Worm (Caenorhabditis elegans) whole organism, late embryonic: ENCODE data around the gene srt-32.

Experiments
- C08G9.2 ChIP-seq: sonication (generic microtip); optimal IDR thresholded peaks from 2 replicates; lab custom pipeline; 2016; ENCODE audit warnings: mild to moderate bottlenecking, missing genetic modification characterization, moderate library complexity, missing compliant biosample characterization
- F13H6.1 ChIP-seq: sonication (generic microtip); optimal IDR thresholded peaks from 2 replicates; lab custom pipeline; 2016; ENCODE audit warnings: missing genetic modification characterization, missing compliant biosample characterization
- K02D7.2 ChIP-seq: sonication (generic microtip); optimal IDR thresholded peaks from 2 replicates; lab custom pipeline; 2017; ENCODE audit warnings: mild to moderate bottlenecking, missing genetic modification characterization, missing compliant biosample characterization
- T23F11.4 ChIP-seq: fragments of 200-800 bp; sonication (Bioruptor generic); optimal IDR thresholded peaks from 2 replicates; lab custom pipeline; 2018; ENCODE audit warnings: mild to moderate bottlenecking, missing genetic modification characterization, missing compliant biosample characterization
- Y22D7AL.16 ChIP-seq: sonication (generic microtip); optimal IDR thresholded peaks from 2 replicates; lab custom pipeline; 2016; ENCODE audit warnings: missing genetic modification characterization, missing compliant biosample characterization
- ama-1 ChIP-seq: fragments of 150-350 bp; optimal IDR thresholded peaks from 2 replicates; lab custom pipeline; 2014
- ceh-14 ChIP-seq: sonication (generic microtip); optimal IDR thresholded peaks from 2 replicates; lab custom pipeline; 2016; ENCODE audit warnings: missing genotype, missing genetic modification characterization, missing compliant biosample characterization
- ceh-18 ChIP-seq: sonication (generic microtip); optimal IDR thresholded peaks from 2 replicates; lab custom pipeline; 2016; ENCODE audit warnings: missing genetic modification characterization, missing compliant biosample characterization
- ceh-19 ChIP-seq: fragments of 200-800 bp; sonication (Bioruptor generic); optimal IDR thresholded peaks from 2 replicates; lab custom pipeline; 2018; ENCODE audit warnings: mild to moderate bottlenecking, missing genetic modification characterization, missing compliant biosample characterization
- ceh-2 ChIP-seq: sonication (generic microtip); optimal IDR thresholded peaks from 2 replicates; lab custom pipeline; 2016; ENCODE audit warnings: missing genotype, missing genetic modification characterization, missing compliant biosample characterization
- ceh-22 ChIP-seq: sonication (generic microtip); optimal IDR thresholded peaks from 2 replicates; lab custom pipeline; 2017; ENCODE audit warnings: missing biosample characterization, missing genetic modification characterization
- ceh-24 ChIP-seq: sonication (generic microtip); optimal IDR thresholded peaks from 2 replicates; lab custom pipeline; 2016; ENCODE audit warnings: mild to moderate bottlenecking, missing genetic modification characterization, missing compliant biosample characterization
- ceh-30 ChIP-seq: fragments of 150-350 bp; optimal IDR thresholded peaks from 2 replicates; lab custom pipeline; 2014; ENCODE audit warnings: missing biosample characterization, missing genetic modification characterization
- ceh-31 ChIP-seq: sonication (generic microtip); optimal IDR thresholded peaks from 2 replicates; lab custom pipeline; 2016; ENCODE audit warnings: missing genetic modification characterization, missing compliant biosample characterization
- ceh-45 ChIP-seq: fragments of 200-800 bp; sonication (Bioruptor generic); IDR thresholded peaks from 2 replicates; pipeline ENCODE4 v1.3.6; 2022; ENCODE audit warnings: missing genetic modification reagents, missing genetic modification characterization, missing compliant biosample characterization
- ceh-48 ChIP-seq: sonication (generic microtip); optimal IDR thresholded peaks from 2 replicates; lab custom pipeline; 2016; ENCODE audit warnings: missing genetic modification characterization, inconsistent platforms, missing compliant biosample characterization
- ceh-6 ChIP-seq: fragments of 200-800 bp; sonication (Bioruptor generic); optimal IDR thresholded peaks from 2 replicates; lab custom pipeline; 2018; ENCODE audit warnings: mild to moderate bottlenecking, missing genetic modification characterization, missing compliant biosample characterization
- che-1 ChIP-seq: sonication (generic microtip); optimal IDR thresholded peaks from 2 replicates; lab custom pipeline; 2016; ENCODE audit warnings: mild to moderate bottlenecking, missing genetic modification characterization, missing compliant biosample characterization
- dmd-4 ChIP-seq: sonication (generic microtip); optimal IDR thresholded peaks from 2 replicates; lab custom pipeline; 2016; ENCODE audit warnings: borderline replicate concordance, missing genetic modification characterization, missing compliant biosample characterization
- ets-4 ChIP-seq: sonication (generic microtip); optimal IDR thresholded peaks from 2 replicates; lab custom pipeline; 2016; ENCODE audit warnings: missing genetic modification characterization, missing compliant biosample characterization
- eyg-1 ChIP-seq: sonication (generic microtip); optimal IDR thresholded peaks from 2 replicates; lab custom pipeline; 2016; ENCODE audit warnings: missing genotype, missing genetic modification characterization, missing compliant biosample characterization
- fkh-10 ChIP-seq: fragments of 150-350 bp; optimal IDR thresholded peaks from 2 replicates; lab custom pipeline; 2014; ENCODE audit warnings: missing biosample characterization, missing genetic modification reagents, missing genetic modification characterization
- fkh-6 ChIP-seq: sonication (generic microtip); optimal IDR thresholded peaks from 2 replicates; lab custom pipeline; 2016; ENCODE audit warnings: missing genetic modification characterization, missing compliant biosample characterization
- gmeb-2 ChIP-seq: sonication (generic microtip); optimal IDR thresholded peaks from 2 replicates; lab custom pipeline; 2016; ENCODE audit warnings: missing genetic modification characterization, inconsistent platforms, missing compliant biosample characterization
- hlh-13 ChIP-seq: fragments of 200-800 bp; sonication (Bioruptor generic); optimal IDR thresholded peaks from 2 replicates; lab custom pipeline; 2018; ENCODE audit warnings: mild to moderate bottlenecking, missing genetic modification characterization, missing compliant biosample characterization
- hlh-30 ChIP-seq: sonication (generic microtip); optimal IDR thresholded peaks from 2 replicates; lab custom pipeline; 2017; ENCODE audit warnings: antibody characterized with exemption, missing genetic modification characterization, missing compliant biosample characterization; ENCODE audit not compliant: insufficient read depth
- hlh-8 ChIP-seq: sonication (generic microtip); optimal IDR thresholded peaks from 2 replicates; lab custom pipeline; 2016; ENCODE audit warnings: missing genotype, missing genetic modification characterization, missing compliant biosample characterization
- mec-3 ChIP-seq: sonication (generic microtip); optimal IDR thresholded peaks from 2 replicates; lab custom pipeline; 2016; ENCODE audit warnings: borderline replicate concordance, missing genetic modification characterization, missing compliant biosample characterization
- nfya-1 ChIP-seq: sonication (generic microtip); optimal IDR thresholded peaks from 2 replicates; lab custom pipeline; 2017; ENCODE audit warnings: missing genetic modification characterization, mild to moderate bottlenecking, missing compliant biosample characterization, antibody characterized with exemption, moderate library complexity
- nhr-11 ChIP-seq: fragments of 150-350 bp; optimal IDR thresholded peaks from 2 replicates; lab custom pipeline; 2014; ENCODE audit warnings: missing biosample characterization, missing genetic modification characterization
- nhr-232 ChIP-seq: sonication (generic microtip); optimal IDR thresholded peaks from 2 replicates; lab custom pipeline; 2016; ENCODE audit warnings: missing genetic modification characterization, missing compliant biosample characterization
- npax-4 ChIP-seq: sonication (generic microtip); optimal IDR thresholded peaks from 2 replicates; lab custom pipeline; 2016; ENCODE audit warnings: missing genetic modification characterization, missing compliant biosample characterization
- pat-9 ChIP-seq: fragments of 200-800 bp; sonication (Bioruptor generic); optimal IDR thresholded peaks from 2 replicates; lab custom pipeline; 2018; ENCODE audit warnings: mild to moderate bottlenecking, missing genetic modification characterization, moderate library complexity, missing compliant biosample characterization
- pax-1 ChIP-seq: fragments of 150-350 bp; optimal IDR thresholded peaks from 2 replicates; lab custom pipeline; 2014; ENCODE audit warnings: missing biosample characterization, missing genetic modification characterization
- pqm-1 ChIP-seq: sonication (generic microtip); optimal IDR thresholded peaks from 2 replicates; lab custom pipeline; 2016; ENCODE audit warnings: missing genetic modification characterization, missing compliant biosample characterization
- pros-1 ChIP-seq: fragments of 150-350 bp; optimal IDR thresholded peaks from 2 replicates; lab custom pipeline; 2014; ENCODE audit warnings: missing biosample characterization, missing genetic modification reagents, missing genetic modification characterization
- ref-2 ChIP-seq: sonication (generic microtip); optimal IDR thresholded peaks from 2 replicates; lab custom pipeline; 2016; ENCODE audit warnings: missing genetic modification characterization, missing compliant biosample characterization
- sox-4 ChIP-seq: sonication (generic microtip); optimal IDR thresholded peaks from 2 replicates; lab custom pipeline; 2017; ENCODE audit warnings: mild to moderate bottlenecking, missing genetic modification characterization, inconsistent platforms, missing compliant biosample characterization
- syd-9 ChIP-seq: sonication (generic microtip); optimal IDR thresholded peaks from 2 replicates; lab custom pipeline; 2016; ENCODE audit warnings: mild to moderate bottlenecking, missing genetic modification characterization, moderate library complexity, missing compliant biosample characterization
- tbx-2 ChIP-seq: sonication (generic microtip); optimal IDR thresholded peaks from 2 replicates; lab custom pipeline; 2016; ENCODE audit warnings: missing genetic modification characterization, missing compliant biosample characterization
- unc-3 ChIP-seq, 2 experiments: fragments of 200-800 bp in 1 of 2; sonication (Bioruptor generic) in 1 of 2; sonication (generic microtip) in 1 of 2; conservative IDR thresholded peaks in 1 of 2; optimal IDR thresholded peaks in 1 of 2; 2 replicates each; pipeline versions ENCODE4 v1.3.6 to Lab custom; 2016 to 2022; ENCODE audit warnings: missing compliant biosample characterization in 2 of 2, missing genetic modification characterization in 2 of 2, missing genetic modification reagents in 1 of 2
- unc-42 ChIP-seq: sonication (generic microtip); optimal IDR thresholded peaks from 2 replicates; lab custom pipeline; 2016; ENCODE audit warnings: missing genotype, missing genetic modification characterization, missing compliant biosample characterization
- unc-55 ChIP-seq: sonication (generic microtip); optimal IDR thresholded peaks from 2 replicates; lab custom pipeline; 2017; ENCODE audit warnings: missing biosample characterization, missing genetic modification reagents, missing genetic modification characterization
- unc-86 ChIP-seq: sonication (generic microtip); optimal IDR thresholded peaks from 2 replicates; lab custom pipeline; 2016; ENCODE audit warnings: missing genetic modification characterization, missing compliant biosample characterization
- zip-5 ChIP-seq: sonication (generic microtip); optimal IDR thresholded peaks from 2 replicates; lab custom pipeline; 2016; ENCODE audit warnings: missing genetic modification characterization, missing compliant biosample characterization

srt-32 gene

ce11 chrV:14523788-14524582 is 35.4 kb upstream of the srt-32 start, which contains the start of gene ril-1 (continued):
- TF ChIP-seq ceh-14 (tag; lab: Kevin White, UChicago) (peak; percentile 8), ceh-48 (tag; lab: Kevin White, UChicago) (no peak), F13H6.1 (tag; lab: Kevin White, UChicago) (no peak), syd-9 (tag; lab: Kevin White, UChicago) (no peak), T23F11.4 (GFP tag; lab: Kevin White, UChicago) (peak; percentile 15), pat-9 (tag; lab: Kevin White, UChicago) (peak; percentile 18), nfya-1 (tag; lab: Kevin White, UChicago) (peak; percentile 29), ets-4 (tag; lab: Kevin White, UChicago) (no peak), ceh-45 (no peak), npax-4 (peak; percentile 7), zip-5 (tag; lab: Kevin White, UChicago) (no peak), pros-1 (tag; lab: Kevin White, UChicago) (no peak), hlh-8 (no peak), ceh-18 (tag; lab: Kevin White, UChicago) (no peak), ceh-2 (tag; lab: Kevin White, UChicago) (no peak), ceh-6 (no peak), hlh-13 (no peak), nhr-232 (no peak), gmeb-2 (peak; percentile 34), C08G9.2 (no peak), unc-3 (GFP tag; conservative IDR thresholded peaks at IDR 0.05; lab: Robert Waterston, UW) (no peak), unc-3 (tag; optimal IDR thresholded peaks at IDR 0.05; lab: Kevin White, UChicago) (peak; percentile 1), ama-1 (lab: Kevin White, UChicago) (no peak), tbx-2 (tag; lab: Kevin White, UChicago) (peak; percentile 35), che-1 (peak; percentile 37), Y22D7AL.16 (tag; lab: Kevin White, UChicago) (no peak), dmd-4 (tag; lab: Kevin White, UChicago) (no peak), K02D7.2 (tag; lab: Kevin White, UChicago) (no peak), mec-3 (tag; lab: Kevin White, UChicago) (no peak), nhr-11 (tag; lab: Kevin White, UChicago) (no peak), fkh-6 (tag; lab: Kevin White, UChicago) (peak; percentile 10), ceh-24 (tag; lab: Kevin White, UChicago) (no peak), hlh-30 (no peak), ceh-31 (tag; lab: Kevin White, UChicago) (peak; percentile 44), ref-2 (tag; lab: Kevin White, UChicago) (no peak), sox-4 (peak; percentile 23), pqm-1 (tag; lab: Kevin White, UChicago) (no peak), unc-55 (GFP tag; lab: Kevin White, UChicago) (no peak), fkh-10 (GFP tag; lab: Kevin White, UChicago) (no peak), unc-86 (tag; lab: Kevin White, UChicago) (peak; percentile 33)

ce11 chrV:14525089-14525488 is 34.3 kb upstream of the srt-32 start, which contains the start of gene hda-1:
Gene hda-1 (plus strand): TSS chrV:14525389.
- no peak for TF ChIP-seq eyg-1 (tag; lab: Kevin White, UChicago)
- no peak for TF ChIP-seq pax-1
- no peak for TF ChIP-seq ceh-14 (tag; lab: Kevin White, UChicago)
- TF ChIP-seq nhr-11 (tag; lab: Kevin White, UChicago): no peak
- TF ChIP-seq Y22D7AL.16 (tag; lab: Kevin White, UChicago): no peak
- TF ChIP-seq ceh-30 (tag; lab: Kevin White, UChicago): no peak
- no peak for TF ChIP-seq ref-2 (tag; lab: Kevin White, UChicago)
- no peak for TF ChIP-seq pat-9 (tag; lab: Kevin White, UChicago)
- no peak for TF ChIP-seq zip-5 (tag; lab: Kevin White, UChicago)
- no peak for TF ChIP-seq ceh-22 (tag; lab: Kevin White, UChicago)
- TF ChIP-seq unc-42 (tag; lab: Kevin White, UChicago): no peak
- no peak for TF ChIP-seq hlh-30
- TF ChIP-seq ceh-24 (tag; lab: Kevin White, UChicago): no peak
- TF ChIP-seq ceh-19 (GFP tag; lab: Kevin White, UChicago): no peak
